Worm (Caenorhabditis elegans): ENCODE measurements around the gene EEED8.4.

DNA sequence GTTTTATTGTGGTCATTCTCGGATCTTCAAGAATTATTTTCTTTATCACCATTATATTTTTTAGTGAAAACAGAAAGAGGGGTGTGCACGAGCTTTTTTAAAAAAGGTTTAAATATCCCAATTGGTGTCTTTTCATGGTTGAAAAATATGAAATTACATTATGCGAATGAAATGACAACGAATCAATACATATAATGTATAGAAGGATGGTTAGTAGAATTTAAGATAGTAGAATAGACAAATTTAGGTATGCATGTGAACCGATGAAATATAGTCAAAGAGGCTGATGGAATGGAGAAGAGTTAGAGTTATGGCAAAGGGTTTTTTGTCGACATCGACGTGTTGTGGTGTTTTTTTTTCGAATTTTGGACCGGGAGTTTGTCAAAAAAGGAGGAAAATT lies 44.6 kb upstream of the EEED8.4 start:
- TF ChIP-seq ztf-23 (GFP tag; IDR thresholded peaks at IDR 0.05) (no peak), med-1 (GFP tag; optimal IDR thresholded peaks at IDR 0.05; ENCODE audit: insufficient read depth) (no peak), ztf-29 (GFP tag; IDR thresholded peaks at IDR 0.05) (no peak), flt-1 (GFP tag; IDR thresholded peaks at IDR 0.05) (no peak), klf-2 (GFP tag; conservative IDR thresholded peaks at IDR 0.05) (no peak), ref-1 (GFP tag; conservative IDR thresholded peaks at IDR 0.05) (no peak), cog-1 (tag; optimal IDR thresholded peaks at IDR 0.05) (no peak), tab-1 (GFP tag; IDR thresholded peaks at IDR 0.05) (no peak), T22C8.4 (GFP tag; IDR thresholded peaks at IDR 0.05) (no peak)

All from whole organism, midembryonic.